Worm (Caenorhabditis elegans) whole organism, L2 larva: ENCODE results near the gene zipt-2.1.

ENCODE experiments used
- ZK546.5 ChIP-seq: sonication (generic microtip); optimal IDR thresholded peaks from 2 replicates; lab custom pipeline; 2017; ENCODE audit warnings: missing biosample characterization, missing genetic modification characterization
- ceh-82 ChIP-seq: fragments of 150-350 bp; optimal IDR thresholded peaks from 2 replicates; lab custom pipeline; 2014; ENCODE audit warnings: missing biosample characterization, missing genetic modification characterization
- elt-1 ChIP-seq: fragments of 150-350 bp; optimal IDR thresholded peaks from 2 replicates; lab custom pipeline; 2014; ENCODE audit warnings: missing biosample characterization, missing genetic modification characterization
- nhr-25 ChIP-seq: fragments of 150-350 bp; sonication (generic microtip); optimal IDR thresholded peaks from 3 replicates; lab custom pipeline; 2014; ENCODE audit warnings: missing biosample characterization, missing genetic modification characterization
- nhr-77 ChIP-seq: fragments of 150-350 bp; optimal IDR thresholded peaks from 2 replicates; lab custom pipeline; 2014; ENCODE audit warnings: missing biosample characterization, missing genetic modification characterization
- snpc-4 ChIP-seq: fragments of 150-350 bp; optimal IDR thresholded peaks from 2 replicates; lab custom pipeline; 2014; ENCODE audit warnings: missing biosample characterization, missing genetic modification characterization
- zag-1 ChIP-seq: fragments of 150-350 bp; optimal IDR thresholded peaks from 2 replicates; lab custom pipeline; 2014; ENCODE audit warnings: missing biosample characterization, missing genetic modification characterization

DNA sequence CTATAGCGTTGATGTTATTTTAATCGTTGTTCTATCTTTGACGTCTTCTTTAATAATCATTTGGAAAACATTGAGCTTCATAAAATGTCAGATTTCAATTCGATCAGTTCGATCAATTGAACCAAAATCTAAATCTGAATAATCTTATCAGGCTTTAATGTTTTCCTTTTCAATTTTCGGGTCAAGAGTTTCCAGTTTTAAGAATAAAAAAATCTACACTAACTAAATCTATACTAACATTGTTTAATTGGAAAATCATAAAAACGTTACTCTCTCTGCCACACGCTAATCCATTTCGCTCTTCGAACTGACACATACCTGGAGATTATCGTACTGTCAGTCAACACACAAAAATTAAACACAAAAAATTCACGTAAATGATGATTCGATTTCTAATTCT, 35.2 kb upstream of the zipt-2.1 start, which contains the start of gene T25B9.11:
- TF ChIP-seq snpc-4 (tag; lab: Kevin White, UChicago): no peak
- TF ChIP-seq nhr-77 (tag; lab: Kevin White, UChicago): no peak
- no peak for TF ChIP-seq ZK546.5
- TF ChIP-seq elt-1 (tag; lab: Kevin White, UChicago): no peak
- TF ChIP-seq zag-1: no peak
- TF ChIP-seq ceh-82 (tag; lab: Kevin White, UChicago): no peak
- no peak for TF ChIP-seq nhr-25 (tag; lab: Kevin White, UChicago)
